Worm (Caenorhabditis elegans) whole organism, L3 larva: ENCODE measurements around the gene srw-59.
A peak's percentile ranks its signal among the peaks of the same experiment; 100 is the strongest.

ENCODE experiments used
- R02D3.7 ChIP-seq: fragments of 150-350 bp; optimal IDR thresholded peaks from 2 replicates; lab custom pipeline; 2014; ENCODE audit warnings: missing biosample characterization, missing genetic modification characterization
- ZK546.5 ChIP-seq: sonication (generic microtip); optimal IDR thresholded peaks from 2 replicates; lab custom pipeline; 2017; ENCODE audit warnings: missing biosample characterization, missing genetic modification characterization
- ama-1 ChIP-seq: fragments of 150-350 bp; optimal IDR thresholded peaks from 2 replicates; lab custom pipeline; 2018
- ceh-16 ChIP-seq: sonication (generic microtip); optimal IDR thresholded peaks from 2 replicates; lab custom pipeline; 2017; ENCODE audit warnings: missing biosample characterization, missing genetic modification characterization
- ceh-82 ChIP-seq: fragments of 150-350 bp; optimal IDR thresholded peaks from 2 replicates; lab custom pipeline; 2014; ENCODE audit warnings: missing biosample characterization, missing genetic modification characterization
- daf-12 ChIP-seq: fragments of 150-350 bp; optimal IDR thresholded peaks from 2 replicates; lab custom pipeline; 2014; ENCODE audit warnings: missing biosample characterization, missing genetic modification reagents, missing genetic modification characterization
- egl-27 ChIP-seq: sonication (generic microtip); optimal IDR thresholded peaks from 4 replicates; lab custom pipeline; 2017; ENCODE audit warnings: missing biosample characterization, missing genetic modification reagents, missing genetic modification characterization
- elt-1 ChIP-seq: fragments of 150-350 bp; optimal IDR thresholded peaks from 2 replicates; lab custom pipeline; 2014; ENCODE audit warnings: missing biosample characterization, missing genetic modification characterization
- elt-2 ChIP-seq: sonication (generic microtip); optimal IDR thresholded peaks from 2 replicates; lab custom pipeline; 2016; ENCODE audit warnings: missing genetic modification reagents, mild to moderate bottlenecking, missing genetic modification characterization, missing compliant biosample characterization
- elt-3 ChIP-seq, 3 experiments: fragments of 150-350 bp in 1 of 3; sonication (generic microtip) in 2 of 3; optimal IDR thresholded peaks; 2 replicates in 2 of 3; 4 replicates in 1 of 3; lab custom pipeline; 2014 to 2017; ENCODE audit warnings: missing biosample characterization in 3 of 3, missing genetic modification characterization in 3 of 3
- fkh-10 ChIP-seq: sonication (generic microtip); optimal IDR thresholded peaks from 2 replicates; lab custom pipeline; 2017; ENCODE audit warnings: missing biosample characterization, missing genetic modification reagents, missing genetic modification characterization
- fos-1 ChIP-seq: fragments of 150-350 bp; optimal IDR thresholded peaks from 2 replicates; lab custom pipeline; 2014; ENCODE audit warnings: missing biosample characterization, missing genetic modification characterization
- hmg-11 ChIP-seq: sonication (generic microtip); optimal IDR thresholded peaks from 2 replicates; lab custom pipeline; 2016; ENCODE audit warnings: missing genetic modification characterization, missing compliant biosample characterization
- jun-1 ChIP-seq: fragments of 150-350 bp; optimal IDR thresholded peaks from 2 replicates; lab custom pipeline; 2014; ENCODE audit warnings: missing biosample characterization, missing genetic modification reagents, missing genetic modification characterization
- lin-39 ChIP-seq: fragments of 150-350 bp; optimal IDR thresholded peaks from 2 replicates; lab custom pipeline; 2018; ENCODE audit warnings: missing biosample characterization, missing genetic modification reagents, missing genetic modification characterization
- lsy-12 ChIP-seq: sonication (generic microtip); optimal IDR thresholded peaks from 2 replicates; lab custom pipeline; 2016; ENCODE audit warnings: mild to moderate bottlenecking, missing genetic modification characterization, missing compliant biosample characterization
- mml-1 ChIP-seq: fragments of 150-350 bp; sonication (generic microtip); optimal IDR thresholded peaks from 3 replicates; lab custom pipeline; 2014; ENCODE audit warnings: missing biosample characterization, missing genetic modification characterization
- nhr-11 ChIP-seq: fragments of 150-350 bp; optimal IDR thresholded peaks from 2 replicates; lab custom pipeline; 2014; ENCODE audit warnings: missing biosample characterization, missing genetic modification characterization
- nhr-12 ChIP-seq: fragments of 150-350 bp; optimal IDR thresholded peaks from 2 replicates; lab custom pipeline; 2014; ENCODE audit warnings: missing biosample characterization, missing genetic modification characterization
- nhr-23 ChIP-seq: fragments of 150-350 bp; optimal IDR thresholded peaks from 2 replicates; lab custom pipeline; 2014; ENCODE audit warnings: missing biosample characterization, missing genetic modification reagents, missing genetic modification characterization
- nhr-237 ChIP-seq: fragments of 150-350 bp; optimal IDR thresholded peaks from 2 replicates; lab custom pipeline; 2014; ENCODE audit warnings: missing biosample characterization, missing genetic modification characterization
- nhr-25 ChIP-seq: sonication (generic microtip); optimal IDR thresholded peaks from 2 replicates; lab custom pipeline; 2017; ENCODE audit warnings: missing biosample characterization, missing genetic modification characterization
- nhr-28 ChIP-seq: fragments of 150-350 bp; optimal IDR thresholded peaks from 2 replicates; lab custom pipeline; 2014; ENCODE audit warnings: missing biosample characterization, missing genetic modification characterization
- nhr-43 ChIP-seq: sonication (generic microtip); optimal IDR thresholded peaks from 2 replicates; lab custom pipeline; 2016; ENCODE audit warnings: mild to moderate bottlenecking, missing genetic modification characterization, missing compliant biosample characterization; ENCODE audit not compliant: poor library complexity, severe bottlenecking
- nhr-67 ChIP-seq: fragments of 150-350 bp; optimal IDR thresholded peaks from 2 replicates; lab custom pipeline; 2014; ENCODE audit warnings: missing biosample characterization, missing genetic modification characterization
- nhr-76 ChIP-seq: fragments of 150-350 bp; sonication (generic microtip); optimal IDR thresholded peaks from 5 replicates; lab custom pipeline; 2014; ENCODE audit warnings: missing biosample characterization, missing genetic modification characterization
- pha-4 ChIP-seq: fragments of 150-350 bp; optimal IDR thresholded peaks from 2 replicates; lab custom pipeline; 2014; ENCODE audit warnings: missing biosample characterization, missing genetic modification reagents, missing genetic modification characterization
- pqm-1 ChIP-seq: fragments of 150-350 bp; optimal IDR thresholded peaks from 2 replicates; lab custom pipeline; 2017; ENCODE audit warnings: missing biosample characterization, missing genetic modification characterization, inconsistent platforms
- sea-2 ChIP-seq: fragments of 150-350 bp; sonication (generic microtip); optimal IDR thresholded peaks from 4 replicates; lab custom pipeline; 2014; ENCODE audit warnings: missing biosample characterization, missing genetic modification reagents, missing genetic modification characterization
- skn-1 ChIP-seq: fragments of 150-350 bp; optimal IDR thresholded peaks from 2 replicates; lab custom pipeline; 2014; ENCODE audit warnings: missing biosample characterization, missing genetic modification characterization
- unc-62 ChIP-seq: fragments of 150-350 bp; sonication (generic microtip); optimal IDR thresholded peaks from 4 replicates; lab custom pipeline; 2014; ENCODE audit warnings: missing biosample characterization, missing genetic modification reagents, missing genetic modification characterization
- zag-1 ChIP-seq: fragments of 150-350 bp; optimal IDR thresholded peaks from 2 replicates; lab custom pipeline; 2014; ENCODE audit warnings: missing biosample characterization, missing genetic modification characterization
- ztf-11 ChIP-seq: fragments of 150-350 bp; optimal IDR thresholded peaks from 2 replicates; lab custom pipeline; 2014; ENCODE audit warnings: missing biosample characterization, missing genetic modification characterization
- ztf-4 ChIP-seq: fragments of 150-350 bp; optimal IDR thresholded peaks from 2 replicates; lab custom pipeline; 2014; ENCODE audit warnings: missing biosample characterization, missing genetic modification characterization

srw-59 gene

DNA sequence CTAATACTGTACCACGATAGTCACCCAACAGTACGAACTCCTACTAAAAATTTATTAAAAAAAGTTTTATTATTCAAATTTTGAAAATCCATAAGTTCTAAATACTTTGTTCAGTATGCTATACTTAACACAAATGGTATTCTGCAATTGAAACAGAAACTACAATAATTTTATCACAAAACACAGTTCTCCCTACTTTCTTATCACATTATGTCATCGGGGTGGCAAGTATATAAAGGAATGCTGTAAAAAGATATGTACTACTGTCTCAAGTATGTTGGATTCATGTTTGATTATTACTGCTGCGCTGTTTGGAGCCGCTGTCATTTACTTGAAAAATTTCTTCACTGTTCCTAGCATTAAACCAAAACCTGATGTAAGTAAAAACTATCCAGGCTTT lies 29.7 kb downstream of the srw-59 start, which contains the start of gene cdr-1:
Gene cdr-1, plus strand, starts transcription at position 208 of the 400 bp plus-strand sequence.
- TF ChIP-seq unc-62 (GFP tag; lab: Kevin White, UChicago) (no peak), R02D3.7 (no peak), lin-39 (no peak), nhr-43 (no peak), fkh-10 (no peak), elt-2 (tag; lab: Kevin White, UChicago) (peak; percentile 46), ceh-16 (no peak), mml-1 (tag; lab: Kevin White, UChicago) (no peak), pqm-1 (peak; percentile 38), ZK546.5 (no peak), ama-1 (lab: Kevin White, UChicago) (no peak)

DNA sequence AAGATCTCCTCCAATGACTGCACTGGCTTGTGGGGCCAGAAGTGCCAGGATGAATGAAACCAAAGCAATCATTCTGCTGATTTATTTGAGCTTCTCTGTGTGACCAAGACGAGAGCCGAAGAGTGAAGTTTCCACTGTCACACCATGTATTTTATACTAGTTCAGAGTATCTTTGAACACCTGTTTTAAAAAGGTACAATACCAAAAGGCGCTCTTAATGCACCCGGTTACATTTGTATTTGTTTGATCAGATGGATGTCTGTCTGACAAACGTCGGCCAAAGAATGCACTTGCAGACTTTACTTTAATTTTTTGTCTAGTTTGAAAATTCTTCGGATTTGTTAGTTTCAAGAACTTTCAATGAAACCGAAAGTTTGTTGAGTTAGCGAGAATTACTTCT lies 30.5 kb downstream of the srw-59 start, which contains the start of gene F35E8.10:
Gene F35E8.10, minus strand, starts transcription at position 101 of the 400 bp plus-strand sequence.
- TF ChIP-seq pqm-1 (no peak), lsy-12 (no peak), nhr-76 (tag; lab: Kevin White, UChicago) (no peak), pha-4 (tag; lab: Kevin White, UChicago) (no peak), hmg-11 (tag; lab: Kevin White, UChicago) (no peak), nhr-12 (tag; lab: Kevin White, UChicago) (no peak)

DNA sequence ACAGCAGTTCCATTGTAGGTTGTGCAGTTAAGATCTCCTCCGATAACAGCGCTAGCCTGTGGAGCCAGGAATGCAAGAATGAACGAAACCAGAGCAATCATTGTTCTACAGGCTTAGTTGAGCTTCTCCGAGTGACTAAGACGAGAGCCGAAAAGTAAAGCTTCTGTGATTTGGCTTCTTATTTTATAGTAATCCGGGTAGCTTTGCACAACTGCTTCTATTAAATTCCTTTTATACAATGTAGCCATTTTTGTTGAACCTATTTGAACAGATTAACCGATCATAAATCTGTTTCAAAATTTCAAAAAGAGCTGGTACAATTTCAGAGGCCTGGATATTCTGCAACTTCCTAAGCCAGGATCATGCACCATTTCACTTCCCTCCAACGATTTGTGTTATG lies 33.3 kb downstream of the srw-59 start, which contains the start of gene F35E8.9:
Gene F35E8.9, minus strand, starts transcription at position 101 of the 400 bp plus-strand sequence.
- TF ChIP-seq jun-1 (tag; lab: Kevin White, UChicago) = no peak
- TF ChIP-seq ceh-82 (tag; lab: Kevin White, UChicago) = no peak
- no peak for TF ChIP-seq nhr-23
- no peak for TF ChIP-seq nhr-28
- no peak for TF ChIP-seq fos-1 (tag; lab: Kevin White, UChicago)
- no peak for TF ChIP-seq nhr-12 (tag; lab: Kevin White, UChicago)
- no peak for TF ChIP-seq ZK546.5
- no peak for TF ChIP-seq ztf-11 (tag; lab: Kevin White, UChicago)

DNA sequence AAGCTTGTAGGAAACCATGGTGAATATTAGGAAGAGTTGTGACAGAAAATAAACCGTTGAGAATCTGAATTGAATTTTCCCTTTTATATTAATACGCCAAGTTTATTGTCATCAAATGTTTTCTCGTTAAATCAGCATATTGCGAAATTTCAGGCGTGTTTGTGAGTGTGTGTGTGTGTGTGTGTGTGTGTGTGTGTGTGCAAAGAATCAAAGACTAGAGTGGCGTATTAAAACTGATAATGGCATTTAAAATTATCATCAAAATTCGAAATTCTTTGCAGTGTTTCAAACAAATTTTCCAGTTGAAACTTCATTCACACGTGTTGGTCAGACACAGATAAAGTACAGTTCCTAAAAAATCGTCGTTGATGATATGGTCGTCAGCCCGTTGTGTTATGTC lies 34.9 kb downstream of the srw-59 start, which contains the start of gene gst-38:
Gene gst-38, minus strand, starts transcription at position 152 of the 400 bp plus-strand sequence.
- TF ChIP-seq elt-2 (tag; lab: Kevin White, UChicago) (peak; percentile 88), nhr-237 (no peak), zag-1 (tag; lab: Kevin White, UChicago) (no peak), ztf-11 (tag; lab: Kevin White, UChicago) (no peak), nhr-67 (tag; lab: Kevin White, UChicago) (no peak), pqm-1 (peak; percentile 41), fkh-10 (no peak), skn-1 (peak; percentile 14), unc-62 (GFP tag; lab: Kevin White, UChicago) (no peak), elt-1 (tag; lab: Kevin White, UChicago) (no peak), nhr-25 (tag; lab: Kevin White, UChicago) (no peak), egl-27 (tag; lab: Kevin White, UChicago) (no peak)

DNA sequence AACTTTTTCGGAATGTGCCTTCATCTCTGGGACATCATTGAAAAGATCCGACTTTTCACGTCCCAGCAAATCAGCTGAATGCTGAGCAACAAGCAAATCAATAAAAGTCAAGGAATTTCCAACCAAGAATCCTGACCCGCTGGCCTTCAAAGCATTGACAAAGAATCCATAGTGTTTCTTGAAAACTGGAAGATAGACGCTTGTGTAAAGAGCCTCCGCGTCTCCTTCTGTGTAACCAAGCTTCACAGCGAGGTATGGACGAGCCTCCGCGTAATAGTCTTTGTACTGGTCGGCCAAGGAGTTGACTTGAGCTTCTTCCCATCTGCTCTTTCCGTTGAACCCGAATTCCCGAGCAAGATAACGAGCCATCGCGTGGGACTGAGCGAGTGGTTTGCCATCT lies 35.5 kb downstream of the srw-59 start:
- no peak for TF ChIP-seq daf-12 (tag; lab: Kevin White, UChicago)
- TF ChIP-seq fkh-10 = no peak
- no peak for TF ChIP-seq nhr-11 (tag; lab: Kevin White, UChicago)
- no peak for TF ChIP-seq ztf-4
- TF ChIP-seq pqm-1 = no peak
- no peak for TF ChIP-seq elt-3 (tag; optimal IDR thresholded peaks at IDR 0.05; lab: Kevin White, UChicago)
- no peak for TF ChIP-seq nhr-76 (tag; lab: Kevin White, UChicago)
- TF ChIP-seq skn-1 = no peak
- TF ChIP-seq ceh-16 = no peak
- no peak for TF ChIP-seq nhr-23
- TF ChIP-seq sea-2 (GFP tag; lab: Kevin White, UChicago) = no peak
- TF ChIP-seq egl-27 (tag; lab: Kevin White, UChicago) = no peak
- TF ChIP-seq lsy-12 = no peak
- no peak for TF ChIP-seq ztf-11 (tag; lab: Kevin White, UChicago)

DNA sequence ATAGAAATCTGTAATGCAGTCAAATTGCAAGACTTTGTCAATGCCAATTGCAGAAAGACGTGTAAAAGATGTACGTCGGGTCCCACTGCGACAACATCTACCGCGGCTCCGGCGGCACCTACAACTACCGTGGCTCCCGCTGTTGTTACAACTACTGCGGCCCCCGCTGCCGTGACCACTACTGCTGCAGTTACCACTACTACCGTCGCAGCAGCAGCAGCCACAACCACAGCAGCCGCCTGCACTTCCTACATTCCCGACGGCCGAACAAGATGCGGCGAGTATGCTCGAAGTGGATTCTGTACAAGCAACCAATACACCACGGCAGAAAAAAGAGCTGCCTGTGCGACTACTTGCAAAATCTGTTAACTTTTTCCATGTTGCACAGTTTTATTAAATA lies 36.0 kb downstream of the srw-59 start:
- no peak for TF ChIP-seq nhr-23
- no peak for TF ChIP-seq ZK546.5
